Worm (Caenorhabditis elegans) whole organism, L1 larva: ENCODE measurements around the gene gop-1.

Experiments
- C04F5.9 ChIP-seq: sonication (generic microtip); optimal IDR thresholded peaks from 2 replicates; lab custom pipeline; 2016; ENCODE audit warnings: missing genetic modification characterization, missing compliant biosample characterization
- C16A3.4 ChIP-seq: fragments of 150-350 bp; optimal IDR thresholded peaks from 2 replicates; lab custom pipeline; 2014; ENCODE audit warnings: missing biosample characterization, missing genetic modification characterization
- aha-1 ChIP-seq: fragments of 150-350 bp; optimal IDR thresholded peaks from 2 replicates; lab custom pipeline; 2014; ENCODE audit warnings: missing biosample characterization, missing genetic modification characterization
- alr-1 ChIP-seq: fragments of 200-800 bp; sonication (Bioruptor generic); optimal IDR thresholded peaks from 2 replicates; lab custom pipeline; 2018; ENCODE audit warnings: borderline replicate concordance, mild to moderate bottlenecking, missing genetic modification characterization, missing compliant biosample characterization
- aly-2 ChIP-seq: fragments of 150-350 bp; optimal IDR thresholded peaks from 2 replicates; lab custom pipeline; 2014; ENCODE audit warnings: missing biosample characterization, missing genetic modification characterization
- ama-1 ChIP-seq: fragments of 150-350 bp; optimal IDR thresholded peaks from 2 replicates; lab custom pipeline; 2014
- blmp-1 ChIP-seq: fragments of 150-350 bp; optimal IDR thresholded peaks from 2 replicates; lab custom pipeline; 2014; ENCODE audit warnings: missing biosample characterization, missing genetic modification characterization
- ceh-82 ChIP-seq, 3 experiments: fragments of 150-350 bp in 1 of 3; sonication (generic microtip) in 2 of 3; optimal IDR thresholded peaks; 2 replicates each; lab custom pipeline; 2014 to 2017; ENCODE audit warnings: missing biosample characterization in 3 of 3, missing genetic modification characterization in 3 of 3
- ceh-88 ChIP-seq: fragments of 200-800 bp; sonication (Bioruptor generic); IDR thresholded peaks from 2 replicates; pipeline ENCODE4 v1.3.6; 2022; ENCODE audit warnings: missing genetic modification characterization, missing compliant biosample characterization
- ceh-90 ChIP-seq: sonication (generic microtip); optimal IDR thresholded peaks from 2 replicates; lab custom pipeline; 2016; ENCODE audit warnings: missing genetic modification characterization, missing compliant biosample characterization
- ces-1 ChIP-seq: fragments of 150-350 bp; optimal IDR thresholded peaks from 2 replicates; lab custom pipeline; 2014; ENCODE audit warnings: missing biosample characterization, missing genetic modification reagents, missing genetic modification characterization
- dpl-1 ChIP-seq, 3 experiments: fragments of 150-350 bp in 2 of 3; sonication (generic microtip) in 1 of 3; optimal IDR thresholded peaks; 2 replicates each; lab custom pipeline; 2014 to 2017; ENCODE audit warnings: missing biosample characterization in 3 of 3, missing genetic modification characterization in 3 of 3, missing genetic modification reagents in 3 of 3
- dsc-1 ChIP-seq: sonication (generic microtip); optimal IDR thresholded peaks from 2 replicates; lab custom pipeline; 2016; ENCODE audit warnings: mild to moderate bottlenecking, missing genetic modification characterization, missing compliant biosample characterization
- efl-3 ChIP-seq: fragments of 200-800 bp; sonication (Bioruptor generic); optimal IDR thresholded peaks from 2 replicates; lab custom pipeline; 2018; ENCODE audit warnings: mild to moderate bottlenecking, missing genetic modification characterization, missing compliant biosample characterization
- egl-27 ChIP-seq, 2 experiments: fragments of 150-350 bp in 1 of 2; sonication (generic microtip); optimal IDR thresholded peaks; 3 replicates each; lab custom pipeline; 2017 to 2018; ENCODE audit warnings: missing biosample characterization in 2 of 2, missing genetic modification characterization in 2 of 2, missing genetic modification reagents in 2 of 2
- elt-2 ChIP-seq: sonication (generic microtip); optimal IDR thresholded peaks from 2 replicates; lab custom pipeline; 2016; ENCODE audit warnings: missing genetic modification characterization, mild to moderate bottlenecking, inconsistent platforms, missing compliant biosample characterization, missing genetic modification reagents
- fkh-8 ChIP-seq: sonication (generic microtip); optimal IDR thresholded peaks from 2 replicates; lab custom pipeline; 2016; ENCODE audit warnings: mild to moderate bottlenecking, missing genetic modification characterization, missing compliant biosample characterization
- fos-1 ChIP-seq: fragments of 150-350 bp; optimal IDR thresholded peaks from 2 replicates; lab custom pipeline; 2014; ENCODE audit warnings: missing biosample characterization, missing genetic modification characterization
- hlh-17 ChIP-seq: fragments of 200-800 bp; sonication (Bioruptor generic); optimal IDR thresholded peaks from 2 replicates; lab custom pipeline; 2018; ENCODE audit warnings: missing genetic modification characterization, mild to moderate bottlenecking, missing compliant biosample characterization, moderate library complexity, borderline replicate concordance
- hlh-4 ChIP-seq: sonication (generic microtip); optimal IDR thresholded peaks from 2 replicates; lab custom pipeline; 2016; ENCODE audit warnings: mild to moderate bottlenecking, missing genetic modification characterization, missing compliant biosample characterization
- hpl-2 ChIP-seq: fragments of 150-350 bp; optimal IDR thresholded peaks from 2 replicates; lab custom pipeline; 2014; ENCODE audit warnings: missing biosample characterization, missing genetic modification reagents, missing genetic modification characterization
- irx-1 ChIP-seq: sonication (generic microtip); optimal IDR thresholded peaks from 2 replicates; lab custom pipeline; 2016; ENCODE audit warnings: missing genetic modification characterization, missing compliant biosample characterization
- lin-13 ChIP-seq: fragments of 150-350 bp; optimal IDR thresholded peaks from 2 replicates; lab custom pipeline; 2014; ENCODE audit warnings: missing biosample characterization, missing genetic modification reagents, missing genetic modification characterization
- lin-14 ChIP-seq: fragments of 200-800 bp; sonication (Bioruptor generic); optimal IDR thresholded peaks from 2 replicates; lab custom pipeline; 2018; ENCODE audit warnings: mild to moderate bottlenecking, missing genetic modification characterization, moderate library complexity, missing compliant biosample characterization
- lin-15B ChIP-seq: fragments of 150-350 bp; sonication (generic microtip); optimal IDR thresholded peaks from 3 replicates; lab custom pipeline; 2014; ENCODE audit warnings: missing biosample characterization, missing genetic modification characterization
- lin-35 ChIP-seq, 2 experiments: fragments of 150-350 bp; optimal IDR thresholded peaks; 2 replicates each; lab custom pipeline; 2014; ENCODE audit warnings: missing biosample characterization in 2 of 2, missing genetic modification characterization in 2 of 2, missing genetic modification reagents in 2 of 2
- lin-39 ChIP-seq: fragments of 150-350 bp; optimal IDR thresholded peaks from 2 replicates; lab custom pipeline; 2014; ENCODE audit warnings: missing biosample characterization, missing genetic modification reagents, missing genetic modification characterization
- lsy-2 ChIP-seq, 2 experiments: fragments of 150-350 bp; optimal IDR thresholded peaks; 2 replicates each; lab custom pipeline; 2014; ENCODE audit warnings: missing biosample characterization in 2 of 2, missing genetic modification characterization in 2 of 2
- mab-9 ChIP-seq: fragments of 200-800 bp; sonication (Bioruptor generic); IDR thresholded peaks from 2 replicates; pipeline ENCODE4 v1.3.6; 2022; ENCODE audit warnings: missing genetic modification reagents, missing genetic modification characterization, missing compliant biosample characterization
- mdl-1 ChIP-seq, 2 experiments: fragments of 150-350 bp; optimal IDR thresholded peaks; 2 replicates each; lab custom pipeline; 2014 to 2017; ENCODE audit warnings: missing biosample characterization in 2 of 2, missing genetic modification characterization in 2 of 2, inconsistent platforms in 1 of 2
- mef-2 ChIP-seq: fragments of 150-350 bp; optimal IDR thresholded peaks from 2 replicates; lab custom pipeline; 2014; ENCODE audit warnings: missing biosample characterization, missing genetic modification characterization
- mep-1 ChIP-seq: fragments of 150-350 bp; optimal IDR thresholded peaks from 2 replicates; lab custom pipeline; 2014; ENCODE audit warnings: missing biosample characterization, missing genetic modification characterization
- nhr-19 ChIP-seq: fragments of 200-800 bp; sonication (Bioruptor generic); conservative IDR thresholded peaks from 2 replicates; pipeline ENCODE4 v1.3.6; 2022; ENCODE audit warnings: missing genetic modification characterization, missing compliant biosample characterization
- nhr-20 ChIP-seq: sonication (generic microtip); optimal IDR thresholded peaks from 2 replicates; lab custom pipeline; 2016; ENCODE audit warnings: mild to moderate bottlenecking, missing genetic modification characterization, missing compliant biosample characterization
- nhr-28 ChIP-seq: fragments of 150-350 bp; optimal IDR thresholded peaks from 2 replicates; lab custom pipeline; 2014; ENCODE audit warnings: missing biosample characterization, missing genetic modification characterization
- nhr-77 ChIP-seq: fragments of 150-350 bp; optimal IDR thresholded peaks from 2 replicates; lab custom pipeline; 2014; ENCODE audit warnings: missing biosample characterization, missing genetic modification characterization
- nhr-84 ChIP-seq: sonication (generic microtip); optimal IDR thresholded peaks from 2 replicates; lab custom pipeline; 2017; ENCODE audit warnings: missing biosample characterization, missing genetic modification characterization
- nhr-85 ChIP-seq: sonication (generic microtip); peaks from one replicate; lab custom pipeline; 2016; ENCODE audit warnings: missing genetic modification characterization, inconsistent platforms, missing compliant biosample characterization
- nhr-90 ChIP-seq: sonication (generic microtip); optimal IDR thresholded peaks from 2 replicates; lab custom pipeline; 2016; ENCODE audit warnings: mild to moderate bottlenecking, missing genetic modification characterization, missing compliant biosample characterization; ENCODE audit not compliant: poor library complexity
- pag-3 ChIP-seq: sonication (generic microtip); optimal IDR thresholded peaks from 2 replicates; lab custom pipeline; 2017; ENCODE audit warnings: missing genetic modification characterization, mild to moderate bottlenecking, missing compliant biosample characterization, antibody characterized with exemption, borderline replicate concordance; ENCODE audit not compliant: insufficient read depth
- pax-3 ChIP-seq: fragments of 200-800 bp; sonication (Bioruptor generic); optimal IDR thresholded peaks from 2 replicates; lab custom pipeline; 2018; ENCODE audit warnings: mild to moderate bottlenecking, missing genetic modification characterization, moderate library complexity, missing compliant biosample characterization
- pqm-1 ChIP-seq: sonication (generic microtip); optimal IDR thresholded peaks from 3 replicates; lab custom pipeline; 2017; ENCODE audit warnings: missing biosample characterization, missing genetic modification characterization
- rnt-1 ChIP-seq: sonication (generic microtip); optimal IDR thresholded peaks from 2 replicates; lab custom pipeline; 2016; ENCODE audit warnings: mild to moderate bottlenecking, missing genetic modification characterization, moderate library complexity, missing compliant biosample characterization
- skn-1 ChIP-seq: fragments of 150-350 bp; optimal IDR thresholded peaks from 2 replicates; lab custom pipeline; 2014; ENCODE audit warnings: missing biosample characterization, missing genetic modification characterization
- sup-37 ChIP-seq: fragments of 200-800 bp; sonication (Bioruptor generic); optimal IDR thresholded peaks from 2 replicates; lab custom pipeline; 2018; ENCODE audit warnings: mild to moderate bottlenecking, missing genetic modification characterization, missing compliant biosample characterization
- tlp-1 ChIP-seq: fragments of 150-350 bp; optimal IDR thresholded peaks from 2 replicates; lab custom pipeline; 2014; ENCODE audit warnings: missing biosample characterization, missing genetic modification characterization
- unc-130 ChIP-seq: fragments of 150-350 bp; optimal IDR thresholded peaks from 2 replicates; lab custom pipeline; 2017; ENCODE audit warnings: missing biosample characterization, missing genetic modification characterization, inconsistent platforms
- unc-62 ChIP-seq: fragments of 150-350 bp; optimal IDR thresholded peaks from 2 replicates; lab custom pipeline; 2014; ENCODE audit warnings: missing biosample characterization, missing genetic modification reagents, missing genetic modification characterization
- unc-86 ChIP-seq: sonication (generic microtip); optimal IDR thresholded peaks from 2 replicates; lab custom pipeline; 2016; ENCODE audit warnings: missing genetic modification characterization, missing compliant biosample characterization
- unc-98 ChIP-seq: fragments of 200-800 bp; sonication (Bioruptor generic); IDR thresholded peaks from 2 replicates; pipeline ENCODE4 v1.3.6; 2022; ENCODE audit warnings: missing genetic modification characterization, missing compliant biosample characterization
- zag-1 ChIP-seq: fragments of 150-350 bp; optimal IDR thresholded peaks from 2 replicates; lab custom pipeline; 2014; ENCODE audit warnings: missing biosample characterization, missing genetic modification characterization
- ztf-11 ChIP-seq, 2 experiments: sonication (generic microtip); optimal IDR thresholded peaks; 2 replicates each; lab custom pipeline; 2016 to 2017; ENCODE audit warnings: missing genetic modification characterization in 2 of 2, missing biosample characterization in 1 of 2, missing compliant biosample characterization in 1 of 2
- ztf-4 ChIP-seq: fragments of 150-350 bp; optimal IDR thresholded peaks from 2 replicates; lab custom pipeline; 2014; ENCODE audit warnings: missing biosample characterization, missing genetic modification characterization

gop-1 gene

DNA sequence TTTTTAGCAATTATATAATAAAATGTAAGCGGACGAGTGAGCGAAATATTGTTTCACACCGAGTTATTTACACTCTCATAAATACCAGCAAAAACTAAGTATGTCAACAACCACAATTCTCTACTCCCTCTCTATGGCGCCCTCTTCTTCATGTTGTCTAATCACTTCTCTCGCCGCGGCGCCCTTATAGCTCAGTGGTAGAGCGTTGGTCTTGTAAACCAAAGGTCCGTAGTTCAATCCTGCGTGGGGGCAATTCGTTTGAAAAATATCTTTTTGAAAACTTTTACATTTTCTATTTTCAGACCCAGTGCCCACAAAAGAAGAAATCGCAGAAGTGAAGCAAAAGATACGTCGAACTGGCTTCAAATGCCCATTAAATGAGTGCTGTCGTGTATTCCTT is 51.5 kb downstream of the gop-1 start (continued):
- no peak for TF ChIP-seq hpl-2 (GFP tag; lab: Kevin White, UChicago)
- TF ChIP-seq mep-1 (tag; lab: Kevin White, UChicago), result peak; percentile 58
- TF ChIP-seq nhr-19 (GFP tag; lab: Robert Waterston, UW), result peak; percentile 65
- TF ChIP-seq aly-2 (tag; lab: Kevin White, UChicago), result peak; percentile 31
- no peak for TF ChIP-seq lin-39
- TF ChIP-seq alr-1 (tag; lab: Kevin White, UChicago), result no peak
- TF ChIP-seq ztf-11 (tag; optimal IDR thresholded peaks at IDR 0.05; lab: Kevin White, UChicago), result peak in 1 of 2 experiments; percentile 3
- TF ChIP-seq unc-98 (GFP tag; lab: Robert Waterston, UW), result no peak
- no peak for TF ChIP-seq nhr-28 (tag; lab: Kevin White, UChicago)
- TF ChIP-seq dsc-1, result peak; percentile 64
- no peak for TF ChIP-seq ztf-4 (tag; lab: Kevin White, UChicago)
- TF ChIP-seq ceh-88, result no peak
- peak; percentile 37 for TF ChIP-seq nhr-77
- peak in 1 of 2 experiments; percentile 45 for TF ChIP-seq mdl-1 (tag; optimal IDR thresholded peaks at IDR 0.05; lab: Kevin White, UChicago)
- 0 out of 2 replicates have a peak, but pooled peaks have one; percentile 44 for TF ChIP-seq mab-9
- TF ChIP-seq nhr-84, result no peak
- no peak for TF ChIP-seq tlp-1 (tag; lab: Kevin White, UChicago)
- TF ChIP-seq lsy-2 (tag; optimal IDR thresholded peaks at IDR 0.05; lab: Kevin White, UChicago), result peak; percentile 35 to 69
- peak; percentile 40 to 63 (median 62) for TF ChIP-seq ceh-82 (tag; optimal IDR thresholded peaks at IDR 0.05; lab: Kevin White, UChicago)
- TF ChIP-seq zag-1 (tag; lab: Kevin White, UChicago), result no peak
- TF ChIP-seq ceh-90 (tag; lab: Kevin White, UChicago), result no peak
- TF ChIP-seq nhr-85 (tag; lab: Kevin White, UChicago), result no peak
- TF ChIP-seq C16A3.4 (tag; lab: Kevin White, UChicago), result peak; percentile 57
- TF ChIP-seq pax-3 (tag; lab: Kevin White, UChicago), result peak; percentile 8
- peak; percentile 33 for TF ChIP-seq irx-1 (tag; lab: Kevin White, UChicago)
- no peak for TF ChIP-seq fos-1 (tag; lab: Kevin White, UChicago)
- no peak for TF ChIP-seq lin-15B
- no peak for TF ChIP-seq ces-1
- TF ChIP-seq rnt-1 (tag; lab: Kevin White, UChicago), result peak; percentile 72
- TF ChIP-seq hlh-4 (tag; lab: Kevin White, UChicago), result no peak
- peak; percentile 39 for TF ChIP-seq fkh-8 (tag; lab: Kevin White, UChicago)
- TF ChIP-seq lin-13, result peak; percentile 6
- no peak for TF ChIP-seq pag-3 (tag; lab: Kevin White, UChicago)
- peak; percentile 39 for TF ChIP-seq unc-86 (tag; lab: Kevin White, UChicago)
- TF ChIP-seq dpl-1 (GFP tag; optimal IDR thresholded peaks at IDR 0.05; lab: Kevin White, UChicago), result peak in 2 of 3 experiments; percentile 59 to 69
- TF ChIP-seq unc-130 (tag; lab: Kevin White, UChicago), result peak; percentile 56
- TF ChIP-seq pqm-1 (tag; lab: Kevin White, UChicago), result no peak
- TF ChIP-seq elt-2 (tag; lab: Kevin White, UChicago), result peak; percentile 6
- TF ChIP-seq efl-3 (GFP tag; lab: Kevin White, UChicago), result no peak
- no peak for TF ChIP-seq hlh-17 (GFP tag; lab: Kevin White, UChicago)
- no peak for TF ChIP-seq C04F5.9 (tag; lab: Kevin White, UChicago)
- no peak for TF ChIP-seq unc-62
- no peak for TF ChIP-seq aha-1

- no peak for TF ChIP-seq hpl-2 (GFP tag; lab: Kevin White, UChicago)
- TF ChIP-seq sup-37, result no peak
- TF ChIP-seq fkh-8 (tag; lab: Kevin White, UChicago), result peak; percentile 74
- TF ChIP-seq nhr-19 (GFP tag; lab: Robert Waterston, UW), result peak; percentile 69
- TF ChIP-seq blmp-1, result peak; percentile 47
- peak; percentile 69 for TF ChIP-seq nhr-20
- TF ChIP-seq mef-2, result no peak
- peak; percentile 91 to 96 for TF ChIP-seq lin-35 (GFP tag; optimal IDR thresholded peaks at IDR 0.05; lab: Kevin White, UChicago)
- peak; percentile 58 for TF ChIP-seq lin-14 (GFP tag; lab: Kevin White, UChicago)
- no peak for TF ChIP-seq egl-27 (tag; optimal IDR thresholded peaks at IDR 0.05; lab: Kevin White, UChicago)
- TF ChIP-seq skn-1, result peak; percentile 53
- TF ChIP-seq mep-1 (tag; lab: Kevin White, UChicago), result peak; percentile 74
- peak; percentile 77 for TF ChIP-seq pax-3 (tag; lab: Kevin White, UChicago)
- TF ChIP-seq ama-1 (lab: Kevin White, UChicago), result no peak
- peak; percentile 81 for TF ChIP-seq nhr-90 (tag; lab: Kevin White, UChicago)
- TF ChIP-seq aly-2 (tag; lab: Kevin White, UChicago), result no peak
- TF ChIP-seq lin-15B, result peak; percentile 7
- TF ChIP-seq rnt-1 (tag; lab: Kevin White, UChicago), result peak; percentile 98
These were observed 54.0 kb downstream of the gop-1 start, which contains the start of gene mog-3 for ce11 chrIII:5308278-5308677. TSS of gene mog-3 (plus strand) at chrIII:5308596.
